Worm (Caenorhabditis elegans): ENCODE measurements around the gene srg-46.
A peak's percentile ranks its signal among the peaks of the same experiment; 100 is the strongest.

srg-46 gene

ce11 chrV:13411225-13411991, 47.9 kb downstream of the srg-46 start:
- TF ChIP-seq ama-1 (optimal IDR thresholded peaks at IDR 0.05), result peak; percentile 67
- no peak for TF ChIP-seq fos-1 (tag; optimal IDR thresholded peaks at IDR 0.05)
- no peak for TF ChIP-seq mab-5 (tag; optimal IDR thresholded peaks at IDR 0.05)
- TF ChIP-seq blmp-1 (tag; optimal IDR thresholded peaks at IDR 0.05; ENCODE audit: insufficient read depth), result peak; percentile 65
- no peak for TF ChIP-seq nhr-10 (tag; optimal IDR thresholded peaks at IDR 0.05)
- TF ChIP-seq egl-27 (tag; optimal IDR thresholded peaks at IDR 0.05), result no peak
- TF ChIP-seq sem-4 (tag; optimal IDR thresholded peaks at IDR 0.05), result no peak
- no peak for TF ChIP-seq unc-55 (GFP tag; optimal IDR thresholded peaks at IDR 0.05)
- TF ChIP-seq nhr-77 (tag; optimal IDR thresholded peaks at IDR 0.05), result no peak
- TF ChIP-seq elt-3 (tag; optimal IDR thresholded peaks at IDR 0.05), result peak; percentile 68
- TF ChIP-seq alr-1 (tag; optimal IDR thresholded peaks at IDR 0.05), result no peak
- no peak for TF ChIP-seq ztf-1 (GFP tag; conservative IDR thresholded peaks at IDR 0.05)
- no peak for TF ChIP-seq mbf-1 (tag; optimal IDR thresholded peaks at IDR 0.05)
- no peak for TF ChIP-seq nhr-23 (tag; optimal IDR thresholded peaks at IDR 0.05)
- no peak for TF ChIP-seq ceh-82 (tag; optimal IDR thresholded peaks at IDR 0.05)
- TF ChIP-seq nhr-237 (tag; optimal IDR thresholded peaks at IDR 0.05), result no peak
- no peak for TF ChIP-seq elt-1 (tag; optimal IDR thresholded peaks at IDR 0.05)
- TF ChIP-seq gmeb-1 (tag; optimal IDR thresholded peaks at IDR 0.05), result no peak
- no peak for TF ChIP-seq ZK546.5 (tag; optimal IDR thresholded peaks at IDR 0.05)
- no peak for TF ChIP-seq F13H6.1 (tag; optimal IDR thresholded peaks at IDR 0.05)
- no peak for TF ChIP-seq C34F6.9 (tag; optimal IDR thresholded peaks at IDR 0.05)

- TF ChIP-seq nhr-25 (tag; optimal IDR thresholded peaks at IDR 0.05) (peak; percentile 78), nhr-21 (tag; optimal IDR thresholded peaks at IDR 0.05) (peak; percentile 1), Y55F3AM.14 (GFP tag; optimal IDR thresholded peaks at IDR 0.05) (no peak), mdl-1 (tag; optimal IDR thresholded peaks at IDR 0.05) (no peak)
These were observed 48.4 kb downstream of the srg-46 start for ce11 chrV:13411992-13412298.

- TF ChIP-seq sem-4 (tag; optimal IDR thresholded peaks at IDR 0.05) (no peak), nhr-21 (tag; optimal IDR thresholded peaks at IDR 0.05) (peak; percentile 47), sma-3 (GFP tag; optimal IDR thresholded peaks at IDR 0.05) (no peak), peb-1 (tag; optimal IDR thresholded peaks at IDR 0.05) (peak; percentile 38), blmp-1 (tag; optimal IDR thresholded peaks at IDR 0.05; ENCODE audit: insufficient read depth) (peak; percentile 3), nhr-6 (tag; optimal IDR thresholded peaks at IDR 0.05) (no peak), mab-5 (tag; optimal IDR thresholded peaks at IDR 0.05) (no peak), mbf-1 (tag; optimal IDR thresholded peaks at IDR 0.05) (no peak), unc-39 (tag; optimal IDR thresholded peaks at IDR 0.05) (no peak)
These were observed 49.8 kb downstream of the srg-46 start for ce11 chrV:13413301-13413700.
